Worm (Caenorhabditis elegans) whole organism, midembryonic: ENCODE data around the gene T10C6.10.

Experiments used
- T22C8.4 ChIP-seq: fragments of 200-800 bp; sonication (Bioruptor generic); IDR thresholded peaks from 2 replicates; pipeline ENCODE4 v1.3.6; 2022; ENCODE audit warnings: missing genetic modification characterization, missing compliant biosample characterization
- cog-1 ChIP-seq: sonication (generic microtip); optimal IDR thresholded peaks from 2 replicates; lab custom pipeline; 2016; ENCODE audit warnings: missing genetic modification characterization, missing compliant biosample characterization
- flt-1 ChIP-seq: fragments of 200-800 bp; sonication (Bioruptor generic); IDR thresholded peaks from 2 replicates; pipeline ENCODE4 v1.3.6; 2022; ENCODE audit warnings: missing genetic modification characterization, missing compliant biosample characterization
- klf-2 ChIP-seq: fragments of 200-800 bp; sonication (Bioruptor generic); conservative IDR thresholded peaks from 2 replicates; pipeline ENCODE4 v1.3.6; 2022; ENCODE audit warnings: missing genetic modification reagents, missing genetic modification characterization, missing compliant biosample characterization
- med-1 ChIP-seq: sonication (generic microtip); optimal IDR thresholded peaks from 2 replicates; lab custom pipeline; 2017; ENCODE audit warnings: missing genetic modification characterization, mild to moderate bottlenecking, missing compliant biosample characterization, antibody characterized with exemption, missing genetic modification reagents; ENCODE audit not compliant: insufficient read depth
- tab-1 ChIP-seq: fragments of 200-800 bp; sonication (Bioruptor generic); IDR thresholded peaks from 2 replicates; pipeline ENCODE4 v1.3.6; 2022; ENCODE audit warnings: missing genetic modification characterization, missing compliant biosample characterization
- ztf-23 ChIP-seq: fragments of 200-800 bp; sonication (Bioruptor generic); IDR thresholded peaks from 2 replicates; pipeline ENCODE4 v1.3.6; 2022; ENCODE audit warnings: missing genetic modification reagents, missing genetic modification characterization, missing compliant biosample characterization
- ztf-29 ChIP-seq: fragments of 200-800 bp; sonication (Bioruptor generic); IDR thresholded peaks from 2 replicates; pipeline ENCODE4 v1.3.6; 2022; ENCODE audit warnings: missing genetic modification reagents, missing genetic modification characterization, missing compliant biosample characterization

ce11 chrV:16068938-16069337, 32.7 kb downstream of the T10C6.10 start, which contains the start of gene cyp-35D1:
- TF ChIP-seq klf-2 (no peak), med-1 (GFP tag; lab: Kevin White, UChicago) (no peak), flt-1 (no peak), ztf-23 (GFP tag; lab: Robert Waterston, UW) (no peak), T22C8.4 (no peak), tab-1 (GFP tag; lab: Robert Waterston, UW) (no peak), cog-1 (tag; lab: Kevin White, UChicago) (no peak), ztf-29 (GFP tag; lab: Robert Waterston, UW) (no peak)
